Fruit fly (Drosophila melanogaster) whole organism, prepupa: ENCODE measurements around the gene betaCOP.

Source experiments
- Blimp-1 ChIP-seq: fragments of 200-800 bp; sonication (Bioruptor generic); optimal IDR thresholded peaks from 3 replicates; lab custom pipeline; 2017; ENCODE audit warnings: missing biosample characterization, missing genetic modification characterization, mild to moderate bottlenecking, moderate library complexity, missing genetic modification reagents
- CG10669 ChIP-seq: fragments of 200-800 bp; sonication (Bioruptor generic); optimal IDR thresholded peaks from 3 replicates; lab custom pipeline; 2018; ENCODE audit warnings: missing biosample characterization, mild to moderate bottlenecking, missing genetic modification characterization, moderate library complexity
- CG11294 ChIP-seq: fragments of 200-800 bp; sonication (Bioruptor generic); IDR thresholded peaks from 2 replicates; pipeline ENCODE4 v1.3.6; 2022; ENCODE audit warnings: missing biosample characterization, missing genetic modification characterization
- CG11902 ChIP-seq: fragments of 200-800 bp; sonication (Bioruptor generic); optimal IDR thresholded peaks from 3 replicates; lab custom pipeline; 2016; ENCODE audit warnings: missing biosample characterization, missing genetic modification characterization
- CG15336 ChIP-seq: fragments of 200-800 bp; sonication (Bioruptor generic); IDR thresholded peaks from 2 replicates; pipeline ENCODE4 v1.3.6; 2022; ENCODE audit warnings: missing biosample characterization, missing genetic modification characterization
- CG1621 ChIP-seq: fragments of 200-800 bp; sonication (Bioruptor generic); optimal IDR thresholded peaks from 3 replicates; lab custom pipeline; 2018; ENCODE audit warnings: missing biosample characterization, mild to moderate bottlenecking, missing genetic modification characterization
- CG3032 ChIP-seq: fragments of 200-800 bp; optimal IDR thresholded peaks from 2 replicates; lab custom pipeline; 2019; ENCODE audit warnings: missing biosample characterization, mild to moderate bottlenecking, missing genetic modification characterization, moderate library complexity
- CG31627 ChIP-seq: fragments of 200-800 bp; sonication (Bioruptor generic); optimal IDR thresholded peaks from 3 replicates; lab custom pipeline; 2016; ENCODE audit warnings: missing biosample characterization, missing genetic modification characterization
- CG32006 ChIP-seq: fragments of 200-800 bp; sonication (Bioruptor generic); optimal IDR thresholded peaks from 3 replicates; lab custom pipeline; 2017; ENCODE audit warnings: missing biosample characterization, mild to moderate bottlenecking, missing genetic modification characterization
- CG34406 ChIP-seq: fragments of 200-800 bp; sonication (Bioruptor generic); optimal IDR thresholded peaks from 3 replicates; lab custom pipeline; 2016; ENCODE audit warnings: missing biosample characterization, missing genetic modification characterization
- CG3919 ChIP-seq: fragments of 200-800 bp; sonication (Bioruptor generic); optimal IDR thresholded peaks from 3 replicates; lab custom pipeline; 2016; ENCODE audit warnings: missing biosample characterization, missing genetic modification characterization
- CG6163 ChIP-seq: fragments of 200-800 bp; sonication (Bioruptor generic); IDR thresholded peaks from 3 replicates; pipeline ENCODE4 v1.3.6; 2022; ENCODE audit warnings: missing biosample characterization, missing genetic modification characterization
- CG6276 ChIP-seq: fragments of 200-800 bp; sonication (Bioruptor generic); optimal IDR thresholded peaks from 2 replicates; lab custom pipeline; 2017; ENCODE audit warnings: missing biosample characterization, mild to moderate bottlenecking, missing genetic modification characterization
- CG6792 ChIP-seq: fragments of 200-800 bp; sonication (Bioruptor generic); optimal IDR thresholded peaks from 3 replicates; lab custom pipeline; 2016; ENCODE audit warnings: missing biosample characterization, missing genetic modification characterization
- CG6808 ChIP-seq: fragments of 200-800 bp; sonication (Bioruptor generic); optimal IDR thresholded peaks from 3 replicates; lab custom pipeline; 2017; ENCODE audit warnings: missing biosample characterization, missing genetic modification characterization, mild to moderate bottlenecking, moderate library complexity, missing genetic modification reagents
- CG6854 ChIP-seq: fragments of 200-800 bp; sonication (Bioruptor generic); optimal IDR thresholded peaks from 2 replicates; lab custom pipeline; 2017; ENCODE audit warnings: missing biosample characterization, mild to moderate bottlenecking, missing genetic modification characterization
- CG7368 ChIP-seq: fragments of 200-800 bp; sonication (Bioruptor generic); optimal IDR thresholded peaks from 3 replicates; lab custom pipeline; 2016; ENCODE audit warnings: missing biosample characterization, missing genetic modification characterization
- CG8119 ChIP-seq: fragments of 200-800 bp; sonication (Bioruptor generic); IDR thresholded peaks from 3 replicates; pipeline ENCODE4 v1.3.6; 2022; ENCODE audit warnings: missing biosample characterization, missing genetic modification characterization
- CG8319 ChIP-seq: fragments of 200-800 bp; sonication (Bioruptor generic); optimal IDR thresholded peaks from 3 replicates; lab custom pipeline; 2016; ENCODE audit warnings: missing biosample characterization, missing genetic modification characterization
- CG8632 ChIP-seq: fragments of 200-800 bp; sonication (Bioruptor generic); optimal IDR thresholded peaks from 3 replicates; lab custom pipeline; 2016; ENCODE audit warnings: missing biosample characterization, missing genetic modification characterization
- CG9139 ChIP-seq: fragments of 200-800 bp; sonication (Bioruptor generic); optimal IDR thresholded peaks from 3 replicates; lab custom pipeline; 2017; ENCODE audit warnings: missing biosample characterization, mild to moderate bottlenecking, missing genetic modification characterization
- Eip75B ChIP-seq: fragments of 200-800 bp; sonication (Bioruptor generic); optimal IDR thresholded peaks from 3 replicates; lab custom pipeline; 2016; ENCODE audit warnings: missing biosample characterization, missing genetic modification characterization
- Eip78C ChIP-seq: fragments of 200-800 bp; sonication (Bioruptor generic); peaks from one replicate; lab custom pipeline; 2016; ENCODE audit warnings: missing biosample characterization, missing genetic modification characterization
- Eip93F ChIP-seq: fragments of 200-800 bp; sonication (Bioruptor generic); optimal IDR thresholded peaks from 2 replicates; lab custom pipeline; 2016; ENCODE audit warnings: missing biosample characterization, mild to moderate bottlenecking, missing genetic modification characterization
- Ets21C ChIP-seq: fragments of 200-800 bp; sonication (Bioruptor generic); optimal IDR thresholded peaks from 3 replicates; lab custom pipeline; 2016; ENCODE audit warnings: missing biosample characterization, missing genetic modification characterization
- Ets96B ChIP-seq: fragments of 200-800 bp; optimal IDR thresholded peaks from 2 replicates; lab custom pipeline; 2019; ENCODE audit warnings: missing biosample characterization, mild to moderate bottlenecking, missing genetic modification characterization, moderate library complexity
- Gug ChIP-seq: fragments of 200-800 bp; sonication (Bioruptor generic); IDR thresholded peaks from 2 replicates; pipeline ENCODE4 v1.3.6; 2022; ENCODE audit warnings: missing biosample characterization, missing genetic modification characterization
- Hr38 ChIP-seq: sonication (Bioruptor generic); optimal IDR thresholded peaks from 2 replicates; lab custom pipeline; 2016; ENCODE audit warnings: missing biosample characterization, missing genetic modification characterization
- Hr39 ChIP-seq: fragments of 200-800 bp; sonication (Bioruptor generic); optimal IDR thresholded peaks from 2 replicates; lab custom pipeline; 2016; ENCODE audit warnings: missing biosample characterization, missing genetic modification characterization
- Hr4 ChIP-seq: fragments of 200-800 bp; sonication (Bioruptor generic); optimal IDR thresholded peaks from 3 replicates; lab custom pipeline; 2016; ENCODE audit warnings: missing biosample characterization, missing genetic modification characterization
- Lpt ChIP-seq: fragments of 200-800 bp; sonication (Bioruptor generic); optimal IDR thresholded peaks from 3 replicates; lab custom pipeline; 2016; ENCODE audit warnings: missing biosample characterization, missing genetic modification characterization
- Met ChIP-seq: fragments of 200-800 bp; sonication (Bioruptor generic); optimal IDR thresholded peaks from 3 replicates; lab custom pipeline; 2016; ENCODE audit warnings: missing biosample characterization, missing genetic modification characterization
- OdsH ChIP-seq: fragments of 200-800 bp; sonication (Bioruptor generic); optimal IDR thresholded peaks from 3 replicates; lab custom pipeline; 2016; ENCODE audit warnings: missing biosample characterization, missing genetic modification characterization
- Sox102F ChIP-seq: fragments of 200-800 bp; sonication (Bioruptor generic); optimal IDR thresholded peaks from 2 replicates; lab custom pipeline; 2016; ENCODE audit warnings: missing biosample characterization, mild to moderate bottlenecking, missing genetic modification characterization
- Sox14 ChIP-seq: fragments of 200-800 bp; sonication (Bioruptor generic); optimal IDR thresholded peaks from 3 replicates; lab custom pipeline; 2016; ENCODE audit warnings: missing biosample characterization, missing genetic modification characterization
- Sox15 ChIP-seq: fragments of 200-800 bp; sonication (Bioruptor generic); optimal IDR thresholded peaks from 3 replicates; lab custom pipeline; 2016; ENCODE audit warnings: missing biosample characterization, missing genetic modification characterization
- achi ChIP-seq: fragments of 200-800 bp; sonication (Bioruptor generic); optimal IDR thresholded peaks from 3 replicates; lab custom pipeline; 2016; ENCODE audit warnings: missing biosample characterization, missing genetic modification characterization
- acj6 ChIP-seq: fragments of 200-800 bp; sonication (Bioruptor generic); optimal IDR thresholded peaks from 3 replicates; lab custom pipeline; 2016; ENCODE audit warnings: missing biosample characterization, missing genetic modification characterization
- cyc ChIP-seq: fragments of 200-800 bp; sonication (Bioruptor generic); optimal IDR thresholded peaks from 3 replicates; lab custom pipeline; 2016; ENCODE audit warnings: missing biosample characterization, missing genetic modification characterization
- dac ChIP-seq: fragments of 200-800 bp; sonication (Bioruptor generic); optimal IDR thresholded peaks from 2 replicates; lab custom pipeline; 2017; ENCODE audit warnings: missing biosample characterization, mild to moderate bottlenecking, missing genetic modification characterization
- dsx ChIP-seq: fragments of 200-800 bp; optimal IDR thresholded peaks from 3 replicates; lab custom pipeline; 2019; ENCODE audit warnings: missing biosample characterization, mild to moderate bottlenecking, missing genetic modification characterization, moderate library complexity; ENCODE audit not compliant: poor library complexity, severe bottlenecking
- eg ChIP-seq: fragments of 200-800 bp; sonication (Bioruptor generic); IDR thresholded peaks from 3 replicates; pipeline ENCODE4 v1.3.6; 2022; ENCODE audit warnings: missing biosample characterization, missing genetic modification characterization
- esn ChIP-seq: fragments of 200-800 bp; sonication (Bioruptor generic); optimal IDR thresholded peaks from 2 replicates; lab custom pipeline; 2016; ENCODE audit warnings: missing biosample characterization, mild to moderate bottlenecking, missing genetic modification characterization, moderate library complexity
- fd59A ChIP-seq: fragments of 200-800 bp; sonication (Bioruptor generic); optimal IDR thresholded peaks from 2 replicates; lab custom pipeline; 2017; ENCODE audit warnings: missing biosample characterization, mild to moderate bottlenecking, missing genetic modification characterization, missing genetic modification reagents
- fd85E ChIP-seq: fragments of 200-800 bp; sonication (Bioruptor generic); optimal IDR thresholded peaks from 3 replicates; lab custom pipeline; 2016; ENCODE audit warnings: missing biosample characterization, missing genetic modification characterization
- fkh ChIP-seq: fragments of 200-800 bp; sonication (Bioruptor generic); optimal IDR thresholded peaks from 3 replicates; lab custom pipeline; 2017; ENCODE audit warnings: missing biosample characterization, mild to moderate bottlenecking, missing genetic modification characterization, moderate library complexity
- pdm3 ChIP-seq: fragments of 200-800 bp; sonication (Bioruptor generic); optimal IDR thresholded peaks from 3 replicates; lab custom pipeline; 2016; ENCODE audit warnings: missing biosample characterization, missing genetic modification characterization
- salr ChIP-seq, 2 experiments: fragments of 200-800 bp; sonication (Bioruptor generic); optimal IDR thresholded peaks; 3 replicates each; lab custom pipeline; 2016 to 2018; ENCODE audit warnings: missing biosample characterization in 2 of 2, missing genetic modification characterization in 2 of 2, mild to moderate bottlenecking in 1 of 2
- ss ChIP-seq, 2 experiments: fragments of 200-800 bp; sonication (Bioruptor generic); optimal IDR thresholded peaks; 2 replicates in 1 of 2; 3 replicates in 1 of 2; lab custom pipeline; 2017 to 2018; ENCODE audit warnings: mild to moderate bottlenecking in 2 of 2, missing biosample characterization in 2 of 2, missing genetic modification characterization in 2 of 2, moderate library complexity in 1 of 2
- svp ChIP-seq: fragments of 200-800 bp; sonication (Bioruptor generic); peaks from one replicate; lab custom pipeline; 2016; ENCODE audit warnings: missing biosample characterization, missing genetic modification characterization
- topi ChIP-seq: fragments of 200-800 bp; sonication (Bioruptor generic); optimal IDR thresholded peaks from 3 replicates; lab custom pipeline; 2016; ENCODE audit warnings: missing biosample characterization, missing genetic modification characterization

Gene betaCOP

DNA sequence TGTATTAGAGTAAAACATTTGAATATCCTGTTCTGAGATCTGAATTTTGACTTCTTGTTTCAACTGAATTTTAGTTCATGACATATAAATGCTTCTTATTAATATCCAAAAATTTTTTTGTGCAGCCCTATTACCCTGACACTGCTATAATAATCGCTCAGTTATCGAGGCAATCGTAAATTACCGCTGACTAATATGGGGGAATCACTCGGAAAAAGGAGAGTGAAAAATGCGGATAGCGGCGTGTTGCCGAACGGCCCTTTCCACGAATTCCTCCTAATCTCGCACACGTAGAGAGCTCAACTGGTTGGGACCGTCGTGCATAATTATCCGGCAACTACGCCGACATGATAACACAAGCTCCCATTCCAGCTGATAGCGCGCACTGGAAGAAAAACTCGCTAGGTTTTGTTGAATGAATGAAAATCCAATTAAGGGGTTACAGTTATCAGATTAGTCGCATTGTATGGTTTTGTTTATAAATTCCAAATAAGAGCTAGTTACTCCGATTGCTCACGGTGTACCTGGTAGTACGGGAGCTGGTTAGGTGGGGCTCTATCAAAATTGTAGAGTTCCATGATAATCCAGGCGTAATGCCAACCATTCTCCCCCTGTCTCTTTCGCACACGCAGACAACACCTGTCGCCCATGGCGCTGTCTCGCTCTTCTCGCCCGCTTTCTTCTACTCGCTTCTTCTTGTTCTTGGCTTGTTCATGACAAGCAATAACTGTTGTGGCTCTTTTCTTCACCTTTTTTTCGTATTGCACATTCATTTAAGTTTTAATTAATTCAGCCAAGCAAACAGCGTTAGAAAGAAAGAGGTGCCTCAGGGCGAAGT, 17.0 kb downstream of the betaCOP start:
- peak; percentile 16 for TF ChIP-seq CG1621 (tag; lab: Kevin White, UChicago)
- TF ChIP-seq Eip78C (GFP tag; lab: Kevin White, UChicago), result peak; percentile 88
- TF ChIP-seq CG6854 (GFP tag; lab: Kevin White, UChicago), result no peak
- TF ChIP-seq CG8632, result peak; percentile 22
- TF ChIP-seq Ets96B (tag; lab: Kevin White, UChicago), result no peak
- TF ChIP-seq CG11294 (GFP tag; lab: Robert Waterston, UW), result peak; percentile 63
- TF ChIP-seq Gug (GFP tag; lab: Robert Waterston, UW), result peak; percentile 73
- TF ChIP-seq CG3032 (tag; lab: Kevin White, UChicago), result no peak
- TF ChIP-seq Hr38 (GFP tag; lab: Kevin White, UChicago), result no peak
- TF ChIP-seq CG6792 (GFP tag; lab: Kevin White, UChicago), result peak; percentile 34
- peak; percentile 42 for TF ChIP-seq achi (GFP tag; lab: Kevin White, UChicago)
- no peak for TF ChIP-seq Eip93F (GFP tag; lab: Kevin White, UChicago)
- peak; percentile 72 for TF ChIP-seq CG6163
- peak; percentile 39 for TF ChIP-seq CG11902 (GFP tag; lab: Kevin White, UChicago)
- peak; percentile 32 for TF ChIP-seq Sox15 (GFP tag; lab: Kevin White, UChicago)
- TF ChIP-seq CG10669 (GFP tag; lab: Kevin White, UChicago), result peak; percentile 47
- no peak for TF ChIP-seq Lpt (GFP tag; lab: Kevin White, UChicago)
- peak; percentile 32 for TF ChIP-seq acj6
- TF ChIP-seq svp, result peak; percentile 88
- peak; percentile 48 for TF ChIP-seq CG3919 (GFP tag; lab: Kevin White, UChicago)
- TF ChIP-seq CG6276 (GFP tag; lab: Kevin White, UChicago), result peak; percentile 37
- no peak for TF ChIP-seq Ets21C (GFP tag; lab: Kevin White, UChicago)
- peak; percentile 35 to 41 for TF ChIP-seq salr (GFP tag; optimal IDR thresholded peaks at IDR 0.05; lab: Kevin White, UChicago)
- peak; percentile 57 for TF ChIP-seq CG8119 (GFP tag; lab: Robert Waterston, UW)
- peak; percentile 72 for TF ChIP-seq CG32006 (GFP tag; lab: Kevin White, UChicago)
- TF ChIP-seq topi, result peak; percentile 31
- no peak for TF ChIP-seq CG9139 (GFP tag; lab: Kevin White, UChicago)
- peak; percentile 45 for TF ChIP-seq cyc (GFP tag; lab: Kevin White, UChicago)
- TF ChIP-seq CG15336 (GFP tag; lab: Robert Waterston, UW), result peak; percentile 36
- TF ChIP-seq CG7368, result peak; percentile 19
- TF ChIP-seq ss (GFP tag; optimal IDR thresholded peaks at IDR 0.05; lab: Kevin White, UChicago), result no peak
- TF ChIP-seq pdm3 (GFP tag; lab: Kevin White, UChicago), result peak; percentile 39
- TF ChIP-seq esn (GFP tag; lab: Kevin White, UChicago), result peak; percentile 47
- TF ChIP-seq CG31627 (GFP tag; lab: Kevin White, UChicago), result peak; percentile 30
- peak; percentile 11 for TF ChIP-seq dac
- TF ChIP-seq CG34406 (GFP tag; lab: Kevin White, UChicago), result peak; percentile 18
- peak; percentile 38 for TF ChIP-seq OdsH
- TF ChIP-seq Eip75B (GFP tag; lab: Kevin White, UChicago), result peak; percentile 2
- no peak for TF ChIP-seq CG6808 (GFP tag; lab: Kevin White, UChicago)
- no peak for TF ChIP-seq fd85E (GFP tag; lab: Kevin White, UChicago)
- TF ChIP-seq Blimp-1 (GFP tag; lab: Kevin White, UChicago), result no peak
- peak; percentile 23 for TF ChIP-seq Met (GFP tag; lab: Kevin White, UChicago)
- peak; percentile 28 for TF ChIP-seq Sox14 (GFP tag; lab: Kevin White, UChicago)
- TF ChIP-seq dsx (GFP tag; lab: Kevin White, UChicago), result no peak
- TF ChIP-seq Hr39 (GFP tag; lab: Kevin White, UChicago), result peak; percentile 10
- TF ChIP-seq fkh (GFP tag; lab: Kevin White, UChicago), result no peak
- TF ChIP-seq Hr4 (GFP tag; lab: Kevin White, UChicago), result peak; percentile 7
- TF ChIP-seq fd59A (GFP tag; lab: Kevin White, UChicago), result peak; percentile 31
- TF ChIP-seq eg (GFP tag; lab: Robert Waterston, UW), result peak; percentile 86
- TF ChIP-seq CG8319 (GFP tag; lab: Kevin White, UChicago), result no peak
- no peak for TF ChIP-seq Sox102F (GFP tag; lab: Kevin White, UChicago)
